Worm (Caenorhabditis elegans): Measurements from ENCODE around the gene C06E4.8.

DNA sequence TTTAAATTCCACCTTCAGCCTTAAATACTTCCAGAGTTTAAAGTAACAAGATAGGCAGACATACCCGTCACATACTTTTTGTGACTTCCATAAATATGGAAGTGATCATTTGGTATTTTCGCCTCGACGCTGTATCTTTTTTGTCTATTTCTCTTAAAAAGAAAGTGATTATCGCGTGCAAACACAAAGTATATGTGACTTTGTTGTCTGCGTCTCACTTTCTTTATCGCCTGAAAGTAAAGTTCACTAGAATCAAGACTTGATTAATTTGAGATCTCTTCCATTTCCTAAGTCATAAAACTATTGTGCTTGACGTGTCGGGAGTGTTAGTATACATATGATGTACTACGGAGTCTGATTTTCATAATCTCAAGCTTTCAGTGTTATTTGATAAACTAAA, 27.4 kb downstream of the C06E4.8 start, which contains the start of gene C06E4.6:
- TF ChIP-seq ztf-29 (GFP tag; IDR thresholded peaks at IDR 0.05), result no peak
- no peak for TF ChIP-seq flt-1 (GFP tag; IDR thresholded peaks at IDR 0.05)
- no peak for TF ChIP-seq cog-1 (tag; optimal IDR thresholded peaks at IDR 0.05)
- TF ChIP-seq tab-1 (GFP tag; IDR thresholded peaks at IDR 0.05), result no peak
- no peak for TF ChIP-seq ztf-23 (GFP tag; IDR thresholded peaks at IDR 0.05)
- no peak for TF ChIP-seq klf-2 (GFP tag; conservative IDR thresholded peaks at IDR 0.05)
- no peak for TF ChIP-seq med-1 (GFP tag; optimal IDR thresholded peaks at IDR 0.05; ENCODE audit: insufficient read depth)
- TF ChIP-seq T22C8.4 (GFP tag; IDR thresholded peaks at IDR 0.05), result no peak

Measured in whole organism, midembryonic.